Worm (Caenorhabditis elegans): ENCODE measurements around the gene F59B10.4.

DNA sequence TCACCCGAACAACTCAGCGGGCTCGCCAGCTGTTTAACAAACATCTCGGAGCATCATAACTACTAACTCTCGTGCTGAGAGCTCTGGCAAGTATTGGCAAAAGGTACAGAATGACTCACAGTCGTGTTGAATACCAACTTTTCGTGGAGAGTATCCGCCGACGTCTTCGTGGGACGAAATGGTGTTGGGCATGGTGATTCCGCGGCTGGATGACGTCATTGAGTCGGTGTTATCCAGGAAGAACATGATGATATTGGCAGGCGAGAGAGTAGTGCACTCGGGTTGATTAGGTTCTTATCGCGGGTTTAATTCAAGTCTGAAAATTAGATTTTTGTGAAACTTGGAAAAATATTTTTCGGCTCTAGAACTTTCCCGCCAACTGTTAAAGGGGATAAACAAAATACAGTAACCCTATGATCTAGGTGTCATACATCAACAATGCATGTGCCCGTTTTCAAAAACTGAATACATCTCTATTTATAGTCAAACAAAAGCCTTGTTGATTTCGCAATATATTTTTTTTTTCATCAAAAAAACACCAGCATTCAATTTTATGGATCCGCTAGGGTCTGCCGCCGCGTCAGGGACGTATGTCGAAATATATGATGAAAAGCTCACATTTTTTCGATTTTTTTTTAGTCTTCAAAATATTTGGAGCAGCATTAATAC, 34.6 kb upstream of the F59B10.4 start:
- TF ChIP-seq tab-1 (GFP tag; IDR thresholded peaks at IDR 0.05): 0 out of 2 replicates have a peak, but pooled peaks have one; percentile 28
- no peak for TF ChIP-seq ztf-29 (GFP tag; IDR thresholded peaks at IDR 0.05)
- TF ChIP-seq klf-2 (GFP tag; conservative IDR thresholded peaks at IDR 0.05): no peak
- no peak for TF ChIP-seq flt-1 (GFP tag; IDR thresholded peaks at IDR 0.05)
- TF ChIP-seq ztf-23 (GFP tag; IDR thresholded peaks at IDR 0.05): no peak
- TF ChIP-seq cog-1 (tag; optimal IDR thresholded peaks at IDR 0.05): no peak
